Worm (Caenorhabditis elegans): ENCODE results near the gene C33A11.2.

DNA sequence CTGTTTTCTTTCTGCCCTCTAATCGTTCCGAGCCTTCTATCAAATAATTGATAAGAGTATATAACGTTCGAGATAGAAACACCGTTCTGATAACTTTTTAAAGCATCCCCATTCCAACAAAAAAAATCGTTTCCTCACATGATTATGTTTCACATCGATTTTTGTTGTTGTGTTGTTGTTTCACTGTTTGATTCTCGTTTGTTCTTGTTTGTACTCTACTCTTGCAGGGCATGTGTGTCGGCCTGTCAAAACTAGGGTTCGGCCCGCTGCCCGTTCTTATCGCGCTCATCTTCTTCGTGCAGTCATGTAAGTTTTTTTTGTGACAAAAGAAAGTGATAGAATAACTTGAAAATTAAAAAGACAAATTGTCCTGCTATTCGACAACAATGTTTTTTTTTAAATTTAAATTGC lies at the start of gene C33A11.2:
- no peak for TF ChIP-seq T22C8.4 (GFP tag; IDR thresholded peaks at IDR 0.05)
- no peak for TF ChIP-seq ztf-23 (GFP tag; IDR thresholded peaks at IDR 0.05)
- no peak for TF ChIP-seq klf-2 (GFP tag; conservative IDR thresholded peaks at IDR 0.05)
- TF ChIP-seq cog-1 (tag; optimal IDR thresholded peaks at IDR 0.05) = no peak
- no peak for TF ChIP-seq flt-1 (GFP tag; IDR thresholded peaks at IDR 0.05)
- TF ChIP-seq med-1 (GFP tag; optimal IDR thresholded peaks at IDR 0.05; ENCODE audit: insufficient read depth) = no peak
- no peak for TF ChIP-seq ref-1 (GFP tag; conservative IDR thresholded peaks at IDR 0.05)
- no peak for TF ChIP-seq tab-1 (GFP tag; IDR thresholded peaks at IDR 0.05)
- TF ChIP-seq ztf-29 (GFP tag; IDR thresholded peaks at IDR 0.05) = no peak

Data from whole organism, midembryonic.